Worm (Caenorhabditis elegans) whole organism, L3 larva: Measurements from ENCODE around the gene T24F1.7.
A peak's percentile ranks its signal among the peaks of the same experiment; 100 is the strongest.

Experiments used
- R02D3.7 ChIP-seq: fragments of 150-350 bp; optimal IDR thresholded peaks from 2 replicates; lab custom pipeline; 2014; ENCODE audit warnings: missing biosample characterization, missing genetic modification characterization
- ZK546.5 ChIP-seq: sonication (generic microtip); optimal IDR thresholded peaks from 2 replicates; lab custom pipeline; 2017; ENCODE audit warnings: missing biosample characterization, missing genetic modification characterization
- aly-2 ChIP-seq: fragments of 150-350 bp; optimal IDR thresholded peaks from 2 replicates; lab custom pipeline; 2014; ENCODE audit warnings: missing biosample characterization, missing genetic modification characterization
- ama-1 ChIP-seq: fragments of 150-350 bp; optimal IDR thresholded peaks from 2 replicates; lab custom pipeline; 2018
- ceh-28 ChIP-seq: fragments of 150-350 bp; optimal IDR thresholded peaks from 2 replicates; lab custom pipeline; 2014; ENCODE audit warnings: missing biosample characterization, missing genetic modification reagents, missing genetic modification characterization
- ceh-82 ChIP-seq: fragments of 150-350 bp; optimal IDR thresholded peaks from 2 replicates; lab custom pipeline; 2014; ENCODE audit warnings: missing biosample characterization, missing genetic modification characterization
- egl-5 ChIP-seq: fragments of 150-350 bp; optimal IDR thresholded peaks from 2 replicates; lab custom pipeline; 2017; ENCODE audit warnings: missing biosample characterization, missing genetic modification reagents, missing genetic modification characterization, inconsistent platforms
- elt-1 ChIP-seq: fragments of 150-350 bp; optimal IDR thresholded peaks from 2 replicates; lab custom pipeline; 2014; ENCODE audit warnings: missing biosample characterization, missing genetic modification characterization
- elt-2 ChIP-seq: sonication (generic microtip); optimal IDR thresholded peaks from 2 replicates; lab custom pipeline; 2016; ENCODE audit warnings: missing genetic modification reagents, mild to moderate bottlenecking, missing genetic modification characterization, missing compliant biosample characterization
- elt-3 ChIP-seq, 3 experiments: fragments of 150-350 bp in 1 of 3; sonication (generic microtip) in 2 of 3; optimal IDR thresholded peaks; 2 replicates in 2 of 3; 4 replicates in 1 of 3; lab custom pipeline; 2014 to 2017; ENCODE audit warnings: missing biosample characterization in 3 of 3, missing genetic modification characterization in 3 of 3
- eor-1 ChIP-seq, 2 experiments: fragments of 150-350 bp; optimal IDR thresholded peaks; 2 replicates each; lab custom pipeline; 2014 to 2018; ENCODE audit warnings: missing biosample characterization in 2 of 2, missing genetic modification characterization in 2 of 2
- fkh-2 ChIP-seq: fragments of 150-350 bp; optimal IDR thresholded peaks from 2 replicates; lab custom pipeline; 2014; ENCODE audit warnings: missing biosample characterization, missing genetic modification reagents, missing genetic modification characterization
- fos-1 ChIP-seq: fragments of 150-350 bp; optimal IDR thresholded peaks from 2 replicates; lab custom pipeline; 2014; ENCODE audit warnings: missing biosample characterization, missing genetic modification characterization
- hmg-11 ChIP-seq: sonication (generic microtip); optimal IDR thresholded peaks from 2 replicates; lab custom pipeline; 2016; ENCODE audit warnings: missing genetic modification characterization, missing compliant biosample characterization
- jun-1 ChIP-seq: fragments of 150-350 bp; optimal IDR thresholded peaks from 2 replicates; lab custom pipeline; 2014; ENCODE audit warnings: missing biosample characterization, missing genetic modification reagents, missing genetic modification characterization
- lin-39 ChIP-seq: fragments of 150-350 bp; optimal IDR thresholded peaks from 2 replicates; lab custom pipeline; 2018; ENCODE audit warnings: missing biosample characterization, missing genetic modification reagents, missing genetic modification characterization
- mdl-1 ChIP-seq: fragments of 150-350 bp; optimal IDR thresholded peaks from 2 replicates; lab custom pipeline; 2014; ENCODE audit warnings: missing biosample characterization, missing genetic modification characterization
- mml-1 ChIP-seq: fragments of 150-350 bp; sonication (generic microtip); optimal IDR thresholded peaks from 3 replicates; lab custom pipeline; 2014; ENCODE audit warnings: missing biosample characterization, missing genetic modification characterization
- nfya-1 ChIP-seq: sonication (generic microtip); optimal IDR thresholded peaks from 2 replicates; lab custom pipeline; 2017; ENCODE audit warnings: missing genetic modification characterization, mild to moderate bottlenecking, missing compliant biosample characterization, antibody characterized with exemption, moderate library complexity; ENCODE audit not compliant: insufficient read depth
- nhr-11 ChIP-seq: fragments of 150-350 bp; optimal IDR thresholded peaks from 2 replicates; lab custom pipeline; 2014; ENCODE audit warnings: missing biosample characterization, missing genetic modification characterization
- nhr-12 ChIP-seq: fragments of 150-350 bp; optimal IDR thresholded peaks from 2 replicates; lab custom pipeline; 2014; ENCODE audit warnings: missing biosample characterization, missing genetic modification characterization
- nhr-23 ChIP-seq: fragments of 150-350 bp; optimal IDR thresholded peaks from 2 replicates; lab custom pipeline; 2014; ENCODE audit warnings: missing biosample characterization, missing genetic modification reagents, missing genetic modification characterization
- nhr-25 ChIP-seq: sonication (generic microtip); optimal IDR thresholded peaks from 2 replicates; lab custom pipeline; 2017; ENCODE audit warnings: missing biosample characterization, missing genetic modification characterization
- nhr-28 ChIP-seq: fragments of 150-350 bp; optimal IDR thresholded peaks from 2 replicates; lab custom pipeline; 2014; ENCODE audit warnings: missing biosample characterization, missing genetic modification characterization
- nhr-43 ChIP-seq: sonication (generic microtip); optimal IDR thresholded peaks from 2 replicates; lab custom pipeline; 2016; ENCODE audit warnings: mild to moderate bottlenecking, missing genetic modification characterization, missing compliant biosample characterization; ENCODE audit not compliant: poor library complexity, severe bottlenecking
- nhr-67 ChIP-seq: fragments of 150-350 bp; optimal IDR thresholded peaks from 2 replicates; lab custom pipeline; 2014; ENCODE audit warnings: missing biosample characterization, missing genetic modification characterization
- nhr-76 ChIP-seq: fragments of 150-350 bp; sonication (generic microtip); optimal IDR thresholded peaks from 5 replicates; lab custom pipeline; 2014; ENCODE audit warnings: missing biosample characterization, missing genetic modification characterization
- pha-4 ChIP-seq: fragments of 150-350 bp; optimal IDR thresholded peaks from 2 replicates; lab custom pipeline; 2014; ENCODE audit warnings: missing biosample characterization, missing genetic modification reagents, missing genetic modification characterization
- sea-2 ChIP-seq: fragments of 150-350 bp; sonication (generic microtip); optimal IDR thresholded peaks from 4 replicates; lab custom pipeline; 2014; ENCODE audit warnings: missing biosample characterization, missing genetic modification reagents, missing genetic modification characterization
- skn-1 ChIP-seq: fragments of 150-350 bp; optimal IDR thresholded peaks from 2 replicates; lab custom pipeline; 2014; ENCODE audit warnings: missing biosample characterization, missing genetic modification characterization
- snpc-4 ChIP-seq: fragments of 150-350 bp; optimal IDR thresholded peaks from 2 replicates; lab custom pipeline; 2014; ENCODE audit warnings: missing biosample characterization, missing genetic modification characterization
- unc-39 ChIP-seq: sonication (generic microtip); optimal IDR thresholded peaks from 4 replicates; lab custom pipeline; 2017; ENCODE audit warnings: missing biosample characterization, missing genetic modification characterization
- zag-1 ChIP-seq: fragments of 150-350 bp; optimal IDR thresholded peaks from 2 replicates; lab custom pipeline; 2014; ENCODE audit warnings: missing biosample characterization, missing genetic modification characterization

Gene T24F1.7

DNA sequence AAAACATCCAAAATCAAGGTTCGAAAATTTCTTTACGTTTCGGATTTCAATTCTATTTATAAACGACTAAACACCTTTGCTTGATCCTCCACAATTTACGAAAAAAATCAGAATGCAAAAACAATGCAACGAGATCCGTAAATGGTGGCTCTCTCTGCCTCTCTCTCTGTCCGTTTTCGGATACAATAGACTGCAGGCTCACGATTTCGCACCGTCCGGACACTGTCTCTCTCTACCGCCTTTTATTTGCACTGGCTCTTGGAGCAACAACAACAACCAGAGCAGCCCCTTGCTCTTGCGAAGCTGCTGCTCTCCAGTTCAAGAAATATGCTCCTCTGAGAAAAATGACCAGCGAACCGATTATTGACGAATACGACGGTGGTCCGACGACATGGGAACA lies at the start of gene T24F1.7:
Gene T24F1.7 (plus strand): TSS at position 301 of the 400 bp plus-strand sequence.
- TF ChIP-seq aly-2 (tag; lab: Kevin White, UChicago) (no peak), sea-2 (GFP tag; lab: Kevin White, UChicago) (no peak), skn-1 (tag; lab: Kevin White, UChicago) (no peak), nhr-28 (tag; lab: Kevin White, UChicago) (no peak), nhr-11 (tag; lab: Kevin White, UChicago) (no peak)

- TF ChIP-seq ceh-28 (no peak), zag-1 (tag; lab: Kevin White, UChicago) (no peak), mdl-1 (tag; lab: Kevin White, UChicago) (no peak), nhr-76 (tag; lab: Kevin White, UChicago) (no peak), nhr-12 (tag; lab: Kevin White, UChicago) (no peak), elt-3 (tag; optimal IDR thresholded peaks at IDR 0.05; lab: Kevin White, UChicago) (no peak), fkh-2 (tag; lab: Kevin White, UChicago) (no peak), ceh-82 (tag; lab: Kevin White, UChicago) (no peak), sea-2 (GFP tag; lab: Kevin White, UChicago) (no peak), lin-39 (tag; lab: Kevin White, UChicago) (no peak), ZK546.5 (no peak), R02D3.7 (no peak), nhr-43 (tag; lab: Kevin White, UChicago) (no peak)
These were observed 43.5 kb upstream of the T24F1.7 start, which contains the start of gene cut-1 for ce11 chrII:11268822-11269221. Gene cut-1 (plus strand): TSS chrII:11269122.

DNA sequence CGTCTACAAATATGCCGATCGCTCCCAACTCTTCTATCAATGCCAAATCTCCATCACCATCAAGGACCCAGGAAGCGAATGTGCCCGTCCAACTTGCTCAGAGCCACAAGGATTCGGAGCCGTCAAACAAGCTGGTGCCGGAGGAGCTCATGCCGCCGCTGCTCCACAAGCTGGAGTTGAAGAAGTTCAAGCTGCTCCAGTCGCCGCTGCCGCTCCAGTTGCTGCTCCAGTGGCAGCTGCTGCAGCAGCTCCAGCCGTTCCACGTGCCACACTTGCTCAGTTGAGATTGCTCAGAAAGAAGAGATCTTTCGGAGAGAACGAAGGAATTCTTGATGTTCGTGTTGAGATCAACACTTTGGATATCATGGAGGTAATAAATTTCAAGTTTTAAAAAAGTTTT lies 41.5 kb upstream of the T24F1.7 start:
- TF ChIP-seq snpc-4 (tag; lab: Kevin White, UChicago) = no peak
- TF ChIP-seq pha-4 = no peak
- no peak for TF ChIP-seq nhr-25 (tag; lab: Kevin White, UChicago)
- TF ChIP-seq unc-39 (tag; lab: Kevin White, UChicago) = no peak
- TF ChIP-seq ceh-82 (tag; lab: Kevin White, UChicago) = no peak

- TF ChIP-seq unc-39 (tag; lab: Kevin White, UChicago) = no peak
- TF ChIP-seq eor-1 (tag; optimal IDR thresholded peaks at IDR 0.05; lab: Kevin White, UChicago) = no peak
- TF ChIP-seq egl-5 (tag; lab: Kevin White, UChicago) = no peak
- TF ChIP-seq jun-1 (tag; lab: Kevin White, UChicago) = no peak
- TF ChIP-seq nhr-28 (tag; lab: Kevin White, UChicago) = no peak
- no peak for TF ChIP-seq fos-1
- TF ChIP-seq pha-4 = no peak
- TF ChIP-seq nhr-25 (tag; lab: Kevin White, UChicago) = no peak
- TF ChIP-seq snpc-4 (tag; lab: Kevin White, UChicago) = no peak
- TF ChIP-seq nhr-67 (tag; lab: Kevin White, UChicago) = no peak
These were observed 37.4 kb upstream of the T24F1.7 start for ce11 chrII:11274876-11275275.

- TF ChIP-seq lin-39 (tag; lab: Kevin White, UChicago) = peak; percentile 28
- peak; percentile 25 for TF ChIP-seq nfya-1
- TF ChIP-seq R02D3.7 = no peak
- no peak for TF ChIP-seq nhr-23 (tag; lab: Kevin White, UChicago)
- TF ChIP-seq nhr-28 (tag; lab: Kevin White, UChicago) = no peak
- no peak for TF ChIP-seq mml-1 (tag; lab: Kevin White, UChicago)
These were observed 36.8 kb upstream of the T24F1.7 start for ce11 chrII:11275484-11275883.

- no peak for TF ChIP-seq elt-2 (tag; lab: Kevin White, UChicago)
- no peak for TF ChIP-seq ceh-28
- TF ChIP-seq egl-5 (tag; lab: Kevin White, UChicago) = no peak
- peak; percentile 24 for TF ChIP-seq nhr-25 (tag; lab: Kevin White, UChicago)
- TF ChIP-seq hmg-11 = no peak
- TF ChIP-seq nhr-12 (tag; lab: Kevin White, UChicago) = no peak
- TF ChIP-seq ZK546.5 = no peak
- no peak for TF ChIP-seq nhr-23 (tag; lab: Kevin White, UChicago)
- no peak for TF ChIP-seq eor-1 (tag; optimal IDR thresholded peaks at IDR 0.05; lab: Kevin White, UChicago)
- no peak for TF ChIP-seq snpc-4 (tag; lab: Kevin White, UChicago)
- TF ChIP-seq nhr-76 (tag; lab: Kevin White, UChicago) = no peak
- no peak for TF ChIP-seq fkh-2 (tag; lab: Kevin White, UChicago)
- TF ChIP-seq mdl-1 (tag; lab: Kevin White, UChicago) = no peak
- TF ChIP-seq ama-1 (lab: Kevin White, UChicago) = no peak
- TF ChIP-seq elt-1 (tag; lab: Kevin White, UChicago) = peak; percentile 12
- TF ChIP-seq, all 47 proteins: peak for 2
These were observed 35.4 kb upstream of the T24F1.7 start for ce11 chrII:11276879-11277278.
